Worm (Caenorhabditis elegans) whole organism, L4 larva: ENCODE results near the gene F42C5.5.
A peak's percentile ranks its signal among the peaks of the same experiment; 100 is the strongest.

Experiments
- F26F4.8 ChIP-seq: fragments of 200-800 bp; sonication (Bioruptor generic); conservative IDR thresholded peaks from 2 replicates; pipeline ENCODE4 v1.3.6; 2022; ENCODE audit warnings: missing genetic modification characterization, missing compliant biosample characterization
- F44E2.7 ChIP-seq: fragments of 200-800 bp; sonication (Bioruptor generic); IDR thresholded peaks from 2 replicates; pipeline ENCODE4 v2.1.2; 2022; ENCODE audit warnings: missing genetic modification characterization, missing compliant biosample characterization
- F49E8.2 ChIP-seq: sonication (generic microtip); optimal IDR thresholded peaks from 2 replicates; lab custom pipeline; 2016; ENCODE audit warnings: missing compliant biosample characterization, mild to moderate bottlenecking, missing genetic modification characterization, borderline replicate concordance
- T20F7.1 ChIP-seq: fragments of 200-800 bp; sonication (Bioruptor generic); optimal IDR thresholded peaks from 2 replicates; lab custom pipeline; 2018; ENCODE audit warnings: mild to moderate bottlenecking, missing genetic modification characterization, missing compliant biosample characterization
- Y48G9A.11 ChIP-seq: fragments of 200-800 bp; sonication (Bioruptor generic); IDR thresholded peaks from 2 replicates; pipeline ENCODE4 v1.3.6; 2022; ENCODE audit warnings: missing genetic modification reagents, missing genetic modification characterization, missing compliant biosample characterization
- Y75B8A.6 ChIP-seq: fragments of 200-800 bp; sonication (Bioruptor generic); IDR thresholded peaks from 2 replicates; pipeline ENCODE4 v1.3.6; 2022; ENCODE audit warnings: missing genetic modification reagents, missing genetic modification characterization, missing compliant biosample characterization
- aha-1 ChIP-seq: fragments of 150-350 bp; peaks from one replicate; lab custom pipeline; 2014; ENCODE audit warnings: missing biosample characterization, missing genetic modification characterization
- aly-2 ChIP-seq: sonication (generic microtip); optimal IDR thresholded peaks from 2 replicates; lab custom pipeline; 2018; ENCODE audit warnings: missing biosample characterization, missing genetic modification characterization
- ama-1 ChIP-seq: fragments of 150-350 bp; optimal IDR thresholded peaks from 2 replicates; lab custom pipeline; 2014; ENCODE audit warnings: inconsistent platforms, mixed read lengths
- arid-1 ChIP-seq: fragments of 200-800 bp; sonication (Bioruptor generic); conservative IDR thresholded peaks from 2 replicates; pipeline ENCODE4 v1.3.6; 2022; ENCODE audit warnings: missing genetic modification reagents, missing genetic modification characterization, missing compliant biosample characterization
- egl-43 ChIP-seq: fragments of 200-800 bp; sonication (Bioruptor generic); IDR thresholded peaks from 2 replicates; pipeline ENCODE4 v1.3.6; 2022; ENCODE audit warnings: missing genetic modification reagents, missing genetic modification characterization, missing compliant biosample characterization
- fkh-10 ChIP-seq: fragments of 150-350 bp; optimal IDR thresholded peaks from 2 replicates; lab custom pipeline; 2014; ENCODE audit warnings: missing biosample characterization, missing genetic modification reagents, missing genetic modification characterization
- gei-8 ChIP-seq: fragments of 200-800 bp; sonication (Bioruptor generic); optimal IDR thresholded peaks from 2 replicates; lab custom pipeline; 2018; ENCODE audit warnings: mild to moderate bottlenecking, missing genetic modification characterization, missing compliant biosample characterization
- hmg-1.1 ChIP-seq: fragments of 200-800 bp; sonication (Bioruptor generic); IDR thresholded peaks from 2 replicates; pipeline ENCODE4 v1.3.6; 2022; ENCODE audit warnings: missing genetic modification reagents, missing genetic modification characterization, missing compliant biosample characterization
- lin-38 ChIP-seq: fragments of 200-800 bp; sonication (Bioruptor generic); IDR thresholded peaks from 2 replicates; pipeline ENCODE4 v1.3.6; 2022; ENCODE audit warnings: missing genetic modification reagents, missing genetic modification characterization, missing compliant biosample characterization
- madf-9 ChIP-seq: fragments of 200-800 bp; sonication (Bioruptor generic); conservative IDR thresholded peaks from 2 replicates; pipeline ENCODE4 v1.3.6; 2022; ENCODE audit warnings: missing genetic modification reagents, missing genetic modification characterization, missing compliant biosample characterization
- mdl-1 ChIP-seq, 2 experiments: fragments of 150-350 bp in 1 of 2; sonication (generic microtip) in 1 of 2; optimal IDR thresholded peaks; 2 replicates each; lab custom pipeline; 2014 to 2017; ENCODE audit warnings: missing biosample characterization in 2 of 2, missing genetic modification characterization in 2 of 2
- mxl-2 ChIP-seq: fragments of 200-800 bp; sonication (Bioruptor generic); conservative IDR thresholded peaks from 2 replicates; pipeline ENCODE4 v1.3.6; 2022; ENCODE audit warnings: missing genetic modification reagents, missing genetic modification characterization, missing compliant biosample characterization
- nhr-10 ChIP-seq: fragments of 150-350 bp; optimal IDR thresholded peaks from 2 replicates; lab custom pipeline; 2014; ENCODE audit warnings: missing biosample characterization, missing genetic modification characterization
- nhr-111 ChIP-seq: fragments of 200-800 bp; sonication (Bioruptor generic); optimal IDR thresholded peaks from 2 replicates; lab custom pipeline; 2018; ENCODE audit warnings: mild to moderate bottlenecking, missing genetic modification characterization, missing compliant biosample characterization
- nhr-28 ChIP-seq: fragments of 150-350 bp; optimal IDR thresholded peaks from 2 replicates; lab custom pipeline; 2014; ENCODE audit warnings: missing biosample characterization, missing genetic modification characterization
- pha-4 ChIP-seq, 2 experiments: fragments of 150-350 bp in 1 of 2; fragments of 200-800 bp in 1 of 2; sonication (Bioruptor generic) in 1 of 2; IDR thresholded peaks in 1 of 2; optimal IDR thresholded peaks in 1 of 2; 2 replicates each; pipeline versions ENCODE4 v1.3.6 to Lab custom; 2014 to 2022; ENCODE audit warnings: missing genetic modification characterization in 2 of 2, missing genetic modification reagents in 2 of 2, missing biosample characterization in 1 of 2, missing compliant biosample characterization in 1 of 2
- saeg-2 ChIP-seq: fragments of 200-800 bp; sonication (Bioruptor generic); IDR thresholded peaks from 2 replicates; pipeline ENCODE4 v1.3.6; 2022; ENCODE audit warnings: missing genetic modification reagents, missing genetic modification characterization, missing compliant biosample characterization
- set-16 ChIP-seq: fragments of 200-800 bp; sonication (Bioruptor generic); IDR thresholded peaks from 2 replicates; pipeline ENCODE4 v1.3.6; 2022; ENCODE audit warnings: missing genetic modification reagents, missing genetic modification characterization, missing compliant biosample characterization
- snpc-1.2 ChIP-seq: fragments of 200-800 bp; sonication (Bioruptor generic); IDR thresholded peaks from 2 replicates; pipeline ENCODE4 v1.3.6; 2022; ENCODE audit warnings: missing genetic modification reagents, missing genetic modification characterization, missing compliant biosample characterization
- unc-130 ChIP-seq: sonication (generic microtip); optimal IDR thresholded peaks from 2 replicates; lab custom pipeline; 2016; ENCODE audit warnings: missing genetic modification reagents, missing genetic modification characterization, missing compliant biosample characterization
- unc-62 ChIP-seq, 3 experiments: fragments of 150-350 bp in 1 of 3; sonication (generic microtip); optimal IDR thresholded peaks in 2 of 3; peaks in 1 of 3; 1 replicate in 1 of 3; 2 replicates in 2 of 3; lab custom pipeline; 2014 to 2017; ENCODE audit warnings: missing biosample characterization in 3 of 3, missing genetic modification characterization in 3 of 3, missing genetic modification reagents in 3 of 3, missing genotype in 1 of 3
- zag-1 ChIP-seq: fragments of 150-350 bp; optimal IDR thresholded peaks from 2 replicates; lab custom pipeline; 2014; ENCODE audit warnings: missing biosample characterization, missing genetic modification characterization
- zfp-2 ChIP-seq: sonication (generic microtip); optimal IDR thresholded peaks from 2 replicates; lab custom pipeline; 2016; ENCODE audit warnings: mild to moderate bottlenecking, missing genetic modification characterization, missing compliant biosample characterization
- zfp-3 ChIP-seq: fragments of 200-800 bp; sonication (Bioruptor generic); conservative IDR thresholded peaks from 2 replicates; pipeline ENCODE4 v1.3.6; 2022; ENCODE audit warnings: missing genetic modification reagents, missing genetic modification characterization, missing compliant biosample characterization

The F42C5.5 gene

DNA sequence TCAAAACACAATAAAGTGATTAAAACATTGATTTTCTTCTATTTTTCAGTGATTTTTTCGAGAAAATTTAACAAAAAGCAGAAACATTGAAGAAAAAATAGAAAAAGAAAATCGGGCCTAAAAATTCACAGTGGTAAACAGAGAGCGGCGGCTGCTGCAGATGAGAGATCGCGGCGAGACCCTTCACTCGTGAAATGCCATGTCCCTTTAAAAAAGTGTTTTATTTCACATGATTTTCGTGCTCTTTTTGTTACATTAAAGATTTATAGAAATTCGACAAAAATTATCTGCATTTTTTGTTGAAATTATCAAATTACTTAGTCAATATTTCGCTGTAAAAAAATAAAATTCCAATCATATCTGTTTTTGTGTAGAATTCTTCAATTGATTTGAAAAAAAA is 19.9 kb upstream of the F42C5.5 start (continued):
- no peak for TF ChIP-seq aly-2
- no peak for TF ChIP-seq mdl-1 (tag; optimal IDR thresholded peaks at IDR 0.05; lab: Kevin White, UChicago)
- no peak for TF ChIP-seq madf-9 (GFP tag; lab: Robert Waterston, UW)
- TF ChIP-seq pha-4 (GFP tag; IDR thresholded peaks at IDR 0.05; lab: Robert Waterston, UW) = 0 out of 2 replicates have a peak, but pooled peaks have one; percentile 25
- TF ChIP-seq pha-4 (tag; optimal IDR thresholded peaks at IDR 0.05; lab: Kevin White, UChicago) = peak; percentile 66
- peak; percentile 67 for TF ChIP-seq T20F7.1 (GFP tag; lab: Kevin White, UChicago)
- peak; percentile 57 for TF ChIP-seq lin-38 (GFP tag; lab: Robert Waterston, UW)
- TF ChIP-seq ama-1 = peak; percentile 44
- peak; percentile 35 for TF ChIP-seq nhr-28 (tag; lab: Kevin White, UChicago)
- TF ChIP-seq gei-8 (GFP tag; lab: Kevin White, UChicago) = no peak
- no peak for TF ChIP-seq F49E8.2 (tag; lab: Kevin White, UChicago)
- no peak for TF ChIP-seq nhr-111 (GFP tag; lab: Kevin White, UChicago)
- TF ChIP-seq hmg-1.1 (GFP tag; lab: Robert Waterston, UW) = peak; percentile 58
- TF ChIP-seq Y75B8A.6 (GFP tag; lab: Robert Waterston, UW) = no peak

ce11 chrIV:7313397-7313910 is 19.4 kb upstream of the F42C5.5 start, which contains the start of gene rps-8:
Gene rps-8 (minus strand): TSS chrIV:7313860.
- TF ChIP-seq zfp-3 (GFP tag; lab: Robert Waterston, UW) (no peak), pha-4 (GFP tag; IDR thresholded peaks at IDR 0.05; lab: Robert Waterston, UW) (no peak), pha-4 (tag; optimal IDR thresholded peaks at IDR 0.05; lab: Kevin White, UChicago) (no peak), arid-1 (GFP tag; lab: Robert Waterston, UW) (0 out of 2 replicates have a peak, but pooled peaks have one; percentile 3), aha-1 (peak; percentile 90), F44E2.7 (GFP tag; lab: Robert Waterston, UW) (0 out of 2 replicates have a peak, but pooled peaks have one; percentile 23)

DNA sequence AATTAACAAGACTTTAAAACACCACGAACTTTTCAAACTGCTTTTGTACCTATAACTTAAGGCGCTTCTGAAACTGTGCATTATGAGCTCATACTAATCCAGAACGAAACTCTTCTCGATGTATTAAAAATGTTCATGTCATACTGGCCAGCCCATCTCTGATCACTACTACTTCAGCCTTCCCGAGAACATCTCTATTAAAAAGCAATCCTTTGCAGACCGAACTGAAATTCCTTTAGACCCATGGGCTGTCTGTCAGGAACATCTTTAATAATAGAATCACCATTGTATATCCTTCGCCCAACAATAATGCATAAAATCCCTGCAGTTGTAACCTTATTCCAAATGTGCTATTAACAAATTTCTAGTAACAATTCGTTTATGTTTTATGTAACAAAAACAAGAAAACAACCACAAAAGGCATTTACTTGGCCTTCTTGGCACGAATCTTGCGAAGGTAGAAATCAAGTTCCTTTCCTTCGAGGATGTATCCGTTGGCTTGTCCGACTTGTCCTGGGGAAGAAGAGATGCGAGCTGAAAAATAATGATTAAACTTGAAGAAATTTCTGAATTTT is 18.7 kb upstream of the F42C5.5 start:
- no peak for TF ChIP-seq F26F4.8
- TF ChIP-seq Y48G9A.11 (GFP tag; lab: Robert Waterston, UW) = 0 out of 2 replicates have a peak, but pooled peaks have one; percentile 16
- TF ChIP-seq unc-62 (GFP tag; optimal IDR thresholded peaks at IDR 0.05 in 1 of 2; lab: Kevin White, UChicago) = peak in 1 of 2 experiments; percentile 52
- no peak for TF ChIP-seq unc-62 (tag; optimal IDR thresholded peaks at IDR 0.05; lab: Kevin White, UChicago)
- peak; percentile 74 for TF ChIP-seq aha-1
- no peak for TF ChIP-seq zfp-3 (GFP tag; lab: Robert Waterston, UW)
- peak; percentile 73 for TF ChIP-seq snpc-1.2 (GFP tag; lab: Robert Waterston, UW)
- no peak for TF ChIP-seq nhr-111 (GFP tag; lab: Kevin White, UChicago)

DNA sequence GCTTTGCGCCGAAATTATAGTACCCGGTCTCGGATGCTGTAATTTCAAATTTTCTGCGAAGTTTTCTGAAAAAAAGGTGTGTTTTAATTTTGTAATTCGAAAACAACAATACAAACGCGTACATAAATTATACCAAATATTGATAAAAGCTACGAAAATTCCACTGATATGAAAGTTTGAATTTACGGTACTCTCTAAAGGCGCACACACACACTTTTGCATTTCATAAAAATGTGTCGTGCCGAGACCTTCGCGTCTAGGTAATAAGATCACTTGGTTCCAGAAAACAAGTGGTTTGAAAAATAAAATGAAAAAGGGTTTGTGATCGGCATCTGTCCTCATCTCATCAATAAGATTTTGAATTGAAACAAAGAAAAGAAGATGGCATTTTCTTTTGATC is 16.8 kb upstream of the F42C5.5 start:
- TF ChIP-seq zfp-3 (GFP tag; lab: Robert Waterston, UW) (no peak), arid-1 (GFP tag; lab: Robert Waterston, UW) (no peak), hmg-1.1 (GFP tag; lab: Robert Waterston, UW) (no peak), zag-1 (tag; lab: Kevin White, UChicago) (no peak), fkh-10 (GFP tag; lab: Kevin White, UChicago) (no peak), zfp-2 (tag; lab: Kevin White, UChicago) (no peak), aha-1 (peak; percentile 97), unc-62 (GFP tag; optimal IDR thresholded peaks at IDR 0.05 in 1 of 2; lab: Kevin White, UChicago) (peak in 1 of 2 experiments; percentile 50), unc-62 (tag; optimal IDR thresholded peaks at IDR 0.05; lab: Kevin White, UChicago) (no peak), nhr-10 (tag; lab: Kevin White, UChicago) (no peak), unc-130 (GFP tag; lab: Kevin White, UChicago) (no peak), nhr-111 (GFP tag; lab: Kevin White, UChicago) (no peak)

DNA sequence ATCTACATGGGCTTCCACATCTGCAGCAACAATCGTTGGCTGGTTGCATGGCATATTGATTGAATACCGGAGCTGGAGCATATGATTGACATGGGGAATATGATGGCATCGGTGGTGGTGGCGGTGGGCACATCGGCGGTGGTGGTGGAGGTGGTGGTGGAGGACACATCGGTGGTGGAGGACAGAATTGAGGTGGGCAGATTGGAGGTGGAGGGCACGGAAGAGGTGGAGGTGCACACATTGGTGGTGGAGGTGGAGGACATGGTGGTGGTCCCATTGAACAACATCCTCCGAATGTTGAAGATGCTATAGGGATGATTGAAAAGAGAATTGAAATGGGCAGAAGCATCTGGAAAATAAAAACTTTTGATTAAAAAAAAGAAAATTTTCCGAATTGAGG is 16.4 kb upstream of the F42C5.5 start, which contains the start of gene grl-4:
Gene grl-4 (minus strand): TSS at position 351 of the 400 bp plus-strand sequence.
- peak; percentile 55; the same call in 1 of the 2 replicates for TF ChIP-seq egl-43 (GFP tag; lab: Robert Waterston, UW)
- 0 out of 2 replicates have a peak, but pooled peaks have one; percentile 35 for TF ChIP-seq saeg-2 (GFP tag; lab: Robert Waterston, UW)
- peak; percentile 81; the same call in 1 of the 2 replicates for TF ChIP-seq set-16 (GFP tag; lab: Robert Waterston, UW)
- TF ChIP-seq mxl-2 (GFP tag; lab: Robert Waterston, UW) = no peak
- TF ChIP-seq, all 104 proteins: peak for 3
